Worm (Caenorhabditis elegans): ENCODE data around the gene wee-1.1.

The wee-1.1 gene

DNA sequence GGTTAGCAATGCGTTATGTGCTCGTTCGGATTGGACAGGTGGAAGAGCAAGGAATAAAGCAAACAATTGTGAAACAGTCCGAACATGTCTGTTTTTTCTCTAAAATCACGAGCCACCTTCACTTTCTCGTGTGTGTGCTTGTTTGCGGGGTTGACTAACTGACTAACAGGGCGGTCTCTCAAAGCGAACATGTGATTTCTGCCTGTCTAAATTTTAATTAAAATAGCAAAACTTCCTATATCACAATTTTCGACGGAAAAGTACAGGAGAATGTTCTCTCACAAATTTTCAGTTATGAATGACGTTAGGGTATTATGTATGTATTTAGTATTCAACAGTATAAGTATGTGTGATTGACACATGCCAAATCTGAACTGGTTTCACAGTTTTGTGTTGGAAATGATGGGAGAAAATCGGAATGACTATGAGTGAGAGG lies 38.6 kb upstream of the wee-1.1 start (continued):
- TF ChIP-seq ceh-44 (GFP tag; IDR thresholded peaks at IDR 0.05) = no peak
- TF ChIP-seq ceh-28 (tag; optimal IDR thresholded peaks at IDR 0.05) = no peak
- TF ChIP-seq nhr-77 (tag; optimal IDR thresholded peaks at IDR 0.05) = no peak
- 0 out of 2 replicates have a peak, but pooled peaks have one; percentile 27 for TF ChIP-seq snpc-1.2 (GFP tag; IDR thresholded peaks at IDR 0.05)
- no peak for TF ChIP-seq dmd-8 (GFP tag; IDR thresholded peaks at IDR 0.05)
- peak; percentile 1 for TF ChIP-seq nhr-102 (tag; optimal IDR thresholded peaks at IDR 0.05)
- no peak for TF ChIP-seq lin-15B (tag; optimal IDR thresholded peaks at IDR 0.05)
- TF ChIP-seq nhr-25 (tag; optimal IDR thresholded peaks at IDR 0.05; ENCODE audit: borderline replicate concordance, insufficient read depth) = no peak
- TF ChIP-seq pqm-1 (tag; optimal IDR thresholded peaks at IDR 0.05) = no peak
- no peak for TF ChIP-seq F44E2.7 (GFP tag; IDR thresholded peaks at IDR 0.05)
- no peak for TF ChIP-seq spr-1 (tag; optimal IDR thresholded peaks at IDR 0.05)
- TF ChIP-seq nhr-28 (tag; optimal IDR thresholded peaks at IDR 0.05) = peak; percentile 61
- no peak for TF ChIP-seq ZK337.2 (GFP tag; IDR thresholded peaks at IDR 0.05)
- TF ChIP-seq nhr-10 (tag; optimal IDR thresholded peaks at IDR 0.05) = no peak
- TF ChIP-seq D1046.2 (GFP tag; IDR thresholded peaks at IDR 0.05) = no peak
- no peak for TF ChIP-seq ZK546.5 (tag; optimal IDR thresholded peaks at IDR 0.05)
- no peak for TF ChIP-seq snpc-4 (tag; optimal IDR thresholded peaks at IDR 0.05)
- TF ChIP-seq aly-2 (tag; optimal IDR thresholded peaks at IDR 0.05) = no peak
- TF ChIP-seq zag-1 (tag; optimal IDR thresholded peaks at IDR 0.05) = no peak
- TF ChIP-seq cey-2 (tag; optimal IDR thresholded peaks at IDR 0.05; ENCODE audit: borderline replicate concordance, insufficient read depth) = no peak
- TF ChIP-seq dve-1 (tag; optimal IDR thresholded peaks at IDR 0.05; ENCODE audit: insufficient read depth) = peak; percentile 63
- TF ChIP-seq unc-62 (GFP tag; optimal IDR thresholded peaks at IDR 0.05 in 1 of 2) = peak in 1 of 2 experiments; percentile 61
- no peak for TF ChIP-seq unc-62 (tag; optimal IDR thresholded peaks at IDR 0.05)
- no peak for TF ChIP-seq daf-19 (GFP tag; conservative IDR thresholded peaks at IDR 0.05)
- TF ChIP-seq Y5F2A.4 (GFP tag; optimal IDR thresholded peaks at IDR 0.05) = no peak
- no peak for TF ChIP-seq Y105C5A.15 (GFP tag; IDR thresholded peaks at IDR 0.05)
- TF ChIP-seq nhr-11 (tag; optimal IDR thresholded peaks at IDR 0.05) = peak; percentile 22
- TF ChIP-seq ztf-7 (tag; optimal IDR thresholded peaks at IDR 0.05) = no peak
- no peak for TF ChIP-seq madf-9 (GFP tag; conservative IDR thresholded peaks at IDR 0.05)
- peak in 1 of 2 experiments; percentile 34 for TF ChIP-seq daf-16 (GFP tag; optimal IDR thresholded peaks at IDR 0.05)
- TF ChIP-seq daf-16 (tag; optimal IDR thresholded peaks at IDR 0.05) = peak; percentile 29
- no peak for TF ChIP-seq nhr-111 (GFP tag; optimal IDR thresholded peaks at IDR 0.05)
- TF ChIP-seq duxl-1 (tag; optimal IDR thresholded peaks at IDR 0.05; ENCODE audit: poor library complexity) = no peak
- no peak for TF ChIP-seq ceh-20 (GFP tag; IDR thresholded peaks at IDR 0.05)
- no peak for TF ChIP-seq zip-11 (GFP tag; IDR thresholded peaks at IDR 0.05)
- TF ChIP-seq dmd-9 (GFP tag; IDR thresholded peaks at IDR 0.05) = no peak
- no peak for TF ChIP-seq ceh-32 (tag; optimal IDR thresholded peaks at IDR 0.05; ENCODE audit: poor library complexity)
- TF ChIP-seq nhr-237 (tag; optimal IDR thresholded peaks at IDR 0.05) = no peak
- no peak for TF ChIP-seq ceh-82 (tag; optimal IDR thresholded peaks at IDR 0.05)
- no peak for TF ChIP-seq vab-7 (GFP tag; IDR thresholded peaks at IDR 0.05)
- no peak for TF ChIP-seq ceh-62 (tag; optimal IDR thresholded peaks at IDR 0.05)
- TF ChIP-seq madf-5 (GFP tag; IDR thresholded peaks at IDR 0.05) = no peak
- TF ChIP-seq T20F7.1 (GFP tag; optimal IDR thresholded peaks at IDR 0.05) = peak; percentile 56
- no peak for TF ChIP-seq daf-12 (tag; optimal IDR thresholded peaks at IDR 0.05)
- no peak for TF ChIP-seq gei-8 (GFP tag; optimal IDR thresholded peaks at IDR 0.05)
- no peak for TF ChIP-seq tag-97 (GFP tag; IDR thresholded peaks at IDR 0.05)
- no peak for TF ChIP-seq mxl-3 (GFP tag; optimal IDR thresholded peaks at IDR 0.05)
- no peak for TF ChIP-seq T26A8.4 (GFP tag; IDR thresholded peaks at IDR 0.05)
- no peak for TF ChIP-seq jun-1 (tag; optimal IDR thresholded peaks at IDR 0.05)
- peak; percentile 73 for TF ChIP-seq hlh-11 (tag; optimal IDR thresholded peaks at IDR 0.05)
- TF ChIP-seq attf-4 (tag; optimal IDR thresholded peaks at IDR 0.05) = no peak
- peak; percentile 92 for TF ChIP-seq hlh-30 (tag; optimal IDR thresholded peaks at IDR 0.05; ENCODE audit: insufficient read depth)
- TF ChIP-seq egl-43 (GFP tag; IDR thresholded peaks at IDR 0.05) = no peak

All from whole organism, L4 larva.